Fruit fly (Drosophila melanogaster) Kc167 (cell line): ENCODE measurements around the gene GlcAT-S.

Experiments
- Myc ChIP-seq: fragments of >200 bp; optimal IDR thresholded peaks from 2 replicates; lab custom pipeline; 2017; ENCODE audit warnings: missing external identifiers
- h ChIP-seq: fragments of >200 bp; optimal IDR thresholded peaks from 3 replicates; lab custom pipeline; 2018; ENCODE audit warnings: missing external identifiers
- insv ChIP-seq: fragments of >200 bp; optimal IDR thresholded peaks from 3 replicates; lab custom pipeline; 2018; ENCODE audit warnings: missing external identifiers
- psq ChIP-seq: fragments of >200 bp; optimal IDR thresholded peaks from 2 replicates; lab custom pipeline; 2017; ENCODE audit warnings: missing external identifiers

dm6 chr2L:9614674-9615258 is 1.5 kb upstream of the GlcAT-S start:
- no peak for TF ChIP-seq h
- TF ChIP-seq Myc = no peak
- TF ChIP-seq psq = no peak
- TF ChIP-seq insv (lab: Kevin White, UChicago) = no peak
